Worm (Caenorhabditis elegans) whole organism, L1 larva: Measurements from ENCODE around the gene M02B1.4.

Experiments
- alr-1 ChIP-seq: fragments of 200-800 bp; sonication (Bioruptor generic); optimal IDR thresholded peaks from 2 replicates; lab custom pipeline; 2018; ENCODE audit warnings: borderline replicate concordance, mild to moderate bottlenecking, missing genetic modification characterization, missing compliant biosample characterization
- aly-2 ChIP-seq: fragments of 150-350 bp; optimal IDR thresholded peaks from 2 replicates; lab custom pipeline; 2014; ENCODE audit warnings: missing biosample characterization, missing genetic modification characterization
- blmp-1 ChIP-seq: fragments of 150-350 bp; optimal IDR thresholded peaks from 2 replicates; lab custom pipeline; 2014; ENCODE audit warnings: missing biosample characterization, missing genetic modification characterization
- ceh-8 ChIP-seq: fragments of 200-800 bp; sonication (Bioruptor generic); optimal IDR thresholded peaks from 2 replicates; lab custom pipeline; 2018; ENCODE audit warnings: mild to moderate bottlenecking, missing genetic modification characterization, moderate library complexity, missing compliant biosample characterization
- ceh-82 ChIP-seq, 3 experiments: fragments of 150-350 bp in 1 of 3; sonication (generic microtip) in 2 of 3; optimal IDR thresholded peaks; 2 replicates each; lab custom pipeline; 2014 to 2017; ENCODE audit warnings: missing biosample characterization in 3 of 3, missing genetic modification characterization in 3 of 3
- dpl-1 ChIP-seq, 3 experiments: fragments of 150-350 bp in 2 of 3; sonication (generic microtip) in 1 of 3; optimal IDR thresholded peaks; 2 replicates each; lab custom pipeline; 2014 to 2017; ENCODE audit warnings: missing biosample characterization in 3 of 3, missing genetic modification characterization in 3 of 3, missing genetic modification reagents in 3 of 3
- dsc-1 ChIP-seq: sonication (generic microtip); optimal IDR thresholded peaks from 2 replicates; lab custom pipeline; 2016; ENCODE audit warnings: mild to moderate bottlenecking, missing genetic modification characterization, missing compliant biosample characterization
- efl-1 ChIP-seq, 4 experiments: fragments of 150-350 bp; optimal IDR thresholded peaks in 3 of 4; peaks in 1 of 4; 1 replicate in 1 of 4; 2 replicates in 3 of 4; lab custom pipeline; 2014; ENCODE audit warnings: missing biosample characterization in 2 of 4, missing genetic modification characterization in 2 of 4, missing genetic modification reagents in 2 of 4
- efl-3 ChIP-seq: fragments of 200-800 bp; sonication (Bioruptor generic); optimal IDR thresholded peaks from 2 replicates; lab custom pipeline; 2018; ENCODE audit warnings: mild to moderate bottlenecking, missing genetic modification characterization, missing compliant biosample characterization
- elt-2 ChIP-seq: sonication (generic microtip); optimal IDR thresholded peaks from 2 replicates; lab custom pipeline; 2016; ENCODE audit warnings: missing genetic modification characterization, mild to moderate bottlenecking, inconsistent platforms, missing compliant biosample characterization, missing genetic modification reagents
- elt-3 ChIP-seq, 6 experiments: fragments of 150-350 bp in 1 of 6; sonication (generic microtip); optimal IDR thresholded peaks; 2 replicates each; lab custom pipeline; 2017 to 2018; ENCODE audit warnings: missing biosample characterization in 6 of 6, missing genetic modification characterization in 6 of 6, inconsistent platforms in 1 of 6
- fkh-10 ChIP-seq: sonication (generic microtip); optimal IDR thresholded peaks from 2 replicates; lab custom pipeline; 2017; ENCODE audit warnings: missing biosample characterization, missing genetic modification reagents, missing genetic modification characterization
- fos-1 ChIP-seq: fragments of 150-350 bp; optimal IDR thresholded peaks from 2 replicates; lab custom pipeline; 2014; ENCODE audit warnings: missing biosample characterization, missing genetic modification characterization
- hlh-17 ChIP-seq: fragments of 200-800 bp; sonication (Bioruptor generic); optimal IDR thresholded peaks from 2 replicates; lab custom pipeline; 2018; ENCODE audit warnings: missing genetic modification characterization, mild to moderate bottlenecking, missing compliant biosample characterization, moderate library complexity, borderline replicate concordance
- hpl-2 ChIP-seq: fragments of 150-350 bp; optimal IDR thresholded peaks from 2 replicates; lab custom pipeline; 2014; ENCODE audit warnings: missing biosample characterization, missing genetic modification reagents, missing genetic modification characterization
- irx-1 ChIP-seq: sonication (generic microtip); optimal IDR thresholded peaks from 2 replicates; lab custom pipeline; 2016; ENCODE audit warnings: missing genetic modification characterization, missing compliant biosample characterization
- jun-1 ChIP-seq: fragments of 150-350 bp; optimal IDR thresholded peaks from 2 replicates; lab custom pipeline; 2014; ENCODE audit warnings: missing biosample characterization, missing genetic modification reagents, missing genetic modification characterization
- lin-15B ChIP-seq: fragments of 150-350 bp; sonication (generic microtip); optimal IDR thresholded peaks from 3 replicates; lab custom pipeline; 2014; ENCODE audit warnings: missing biosample characterization, missing genetic modification characterization
- lin-35 ChIP-seq, 2 experiments: fragments of 150-350 bp; optimal IDR thresholded peaks; 2 replicates each; lab custom pipeline; 2014; ENCODE audit warnings: missing biosample characterization in 2 of 2, missing genetic modification characterization in 2 of 2, missing genetic modification reagents in 2 of 2
- lin-39 ChIP-seq: fragments of 150-350 bp; optimal IDR thresholded peaks from 2 replicates; lab custom pipeline; 2014; ENCODE audit warnings: missing biosample characterization, missing genetic modification reagents, missing genetic modification characterization
- mab-9 ChIP-seq: fragments of 200-800 bp; sonication (Bioruptor generic); IDR thresholded peaks from 2 replicates; pipeline ENCODE4 v1.3.6; 2022; ENCODE audit warnings: missing genetic modification reagents, missing genetic modification characterization, missing compliant biosample characterization
- nhr-11 ChIP-seq: fragments of 150-350 bp; optimal IDR thresholded peaks from 2 replicates; lab custom pipeline; 2014; ENCODE audit warnings: missing biosample characterization, missing genetic modification characterization
- nhr-20 ChIP-seq: sonication (generic microtip); optimal IDR thresholded peaks from 2 replicates; lab custom pipeline; 2016; ENCODE audit warnings: mild to moderate bottlenecking, missing genetic modification characterization, missing compliant biosample characterization
- nhr-47 ChIP-seq: sonication (generic microtip); optimal IDR thresholded peaks from 2 replicates; lab custom pipeline; 2016; ENCODE audit warnings: mild to moderate bottlenecking, missing genetic modification characterization, moderate library complexity, missing compliant biosample characterization
- nhr-77 ChIP-seq: fragments of 150-350 bp; optimal IDR thresholded peaks from 2 replicates; lab custom pipeline; 2014; ENCODE audit warnings: missing biosample characterization, missing genetic modification characterization
- nhr-85 ChIP-seq: sonication (generic microtip); peaks from one replicate; lab custom pipeline; 2016; ENCODE audit warnings: missing genetic modification characterization, inconsistent platforms, missing compliant biosample characterization
- pax-3 ChIP-seq: fragments of 200-800 bp; sonication (Bioruptor generic); optimal IDR thresholded peaks from 2 replicates; lab custom pipeline; 2018; ENCODE audit warnings: mild to moderate bottlenecking, missing genetic modification characterization, moderate library complexity, missing compliant biosample characterization
- skn-1 ChIP-seq: fragments of 150-350 bp; optimal IDR thresholded peaks from 2 replicates; lab custom pipeline; 2014; ENCODE audit warnings: missing biosample characterization, missing genetic modification characterization
- snu-23 ChIP-seq: sonication (generic microtip); optimal IDR thresholded peaks from 2 replicates; lab custom pipeline; 2016; ENCODE audit warnings: missing genetic modification characterization, missing compliant biosample characterization
- sup-37 ChIP-seq: fragments of 200-800 bp; sonication (Bioruptor generic); optimal IDR thresholded peaks from 2 replicates; lab custom pipeline; 2018; ENCODE audit warnings: mild to moderate bottlenecking, missing genetic modification characterization, missing compliant biosample characterization
- unc-130 ChIP-seq: fragments of 150-350 bp; optimal IDR thresholded peaks from 2 replicates; lab custom pipeline; 2017; ENCODE audit warnings: missing biosample characterization, missing genetic modification characterization, inconsistent platforms
- unc-30 ChIP-seq: sonication (generic microtip); optimal IDR thresholded peaks from 2 replicates; lab custom pipeline; 2017; ENCODE audit warnings: missing biosample characterization, missing genetic modification characterization
- unc-98 ChIP-seq: fragments of 200-800 bp; sonication (Bioruptor generic); IDR thresholded peaks from 2 replicates; pipeline ENCODE4 v1.3.6; 2022; ENCODE audit warnings: missing genetic modification characterization, missing compliant biosample characterization
- vab-15 ChIP-seq: sonication (generic microtip); optimal IDR thresholded peaks from 2 replicates; lab custom pipeline; 2017; ENCODE audit warnings: missing genotype, mild to moderate bottlenecking, missing genetic modification characterization, missing compliant biosample characterization
- zip-4 ChIP-seq: fragments of 200-800 bp; sonication (Bioruptor generic); optimal IDR thresholded peaks from 2 replicates; lab custom pipeline; 2018; ENCODE audit warnings: mild to moderate bottlenecking, missing genetic modification characterization, moderate library complexity, missing compliant biosample characterization

Gene M02B1.4

DNA sequence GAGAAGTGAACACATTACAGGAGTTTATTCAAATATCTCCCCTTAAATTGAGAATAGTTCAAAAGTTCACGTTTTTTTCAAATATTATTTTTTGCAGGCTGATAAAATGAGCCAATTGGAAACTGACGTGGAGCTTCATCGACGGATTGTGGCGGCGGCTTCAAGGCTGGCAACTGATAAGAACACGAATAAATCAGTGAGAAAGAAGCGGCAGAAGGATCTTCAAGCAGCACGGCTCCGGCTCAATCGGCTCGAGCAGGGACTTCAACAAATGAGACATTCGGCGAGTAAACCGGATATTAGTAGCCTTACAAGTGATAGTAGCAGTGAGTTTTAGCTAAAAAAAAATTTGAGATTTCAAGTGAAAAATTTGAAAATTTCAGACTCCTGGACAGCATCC lies at the start of gene M02B1.4:
Gene M02B1.4, minus strand, starts transcription at position 9 of the 400 bp plus-strand sequence.
- no peak for TF ChIP-seq sup-37
- no peak for TF ChIP-seq skn-1 (tag; lab: Kevin White, UChicago)
- no peak for TF ChIP-seq dsc-1
- TF ChIP-seq fkh-10 (GFP tag; lab: Kevin White, UChicago), result no peak
- TF ChIP-seq unc-98 (GFP tag; lab: Robert Waterston, UW), result no peak
- TF ChIP-seq blmp-1 (tag; lab: Kevin White, UChicago), result no peak
- no peak for TF ChIP-seq ceh-82 (tag; optimal IDR thresholded peaks at IDR 0.05; lab: Kevin White, UChicago)
- TF ChIP-seq hlh-17 (GFP tag; lab: Kevin White, UChicago), result no peak
- TF ChIP-seq unc-130 (tag; lab: Kevin White, UChicago), result no peak
- TF ChIP-seq lin-15B (tag; lab: Kevin White, UChicago), result no peak
- no peak for TF ChIP-seq nhr-77
- no peak for TF ChIP-seq vab-15 (tag; lab: Kevin White, UChicago)
- TF ChIP-seq ceh-8 (GFP tag; lab: Kevin White, UChicago), result no peak
- no peak for TF ChIP-seq hpl-2 (GFP tag; lab: Kevin White, UChicago)
- TF ChIP-seq alr-1, result no peak
- TF ChIP-seq efl-3, result no peak
- no peak for TF ChIP-seq nhr-11 (tag; lab: Kevin White, UChicago)
- no peak for TF ChIP-seq lin-35 (GFP tag; optimal IDR thresholded peaks at IDR 0.05; lab: Kevin White, UChicago)
- TF ChIP-seq pax-3 (tag; lab: Kevin White, UChicago), result no peak
- TF ChIP-seq, all 84 proteins: peak for 0

DNA sequence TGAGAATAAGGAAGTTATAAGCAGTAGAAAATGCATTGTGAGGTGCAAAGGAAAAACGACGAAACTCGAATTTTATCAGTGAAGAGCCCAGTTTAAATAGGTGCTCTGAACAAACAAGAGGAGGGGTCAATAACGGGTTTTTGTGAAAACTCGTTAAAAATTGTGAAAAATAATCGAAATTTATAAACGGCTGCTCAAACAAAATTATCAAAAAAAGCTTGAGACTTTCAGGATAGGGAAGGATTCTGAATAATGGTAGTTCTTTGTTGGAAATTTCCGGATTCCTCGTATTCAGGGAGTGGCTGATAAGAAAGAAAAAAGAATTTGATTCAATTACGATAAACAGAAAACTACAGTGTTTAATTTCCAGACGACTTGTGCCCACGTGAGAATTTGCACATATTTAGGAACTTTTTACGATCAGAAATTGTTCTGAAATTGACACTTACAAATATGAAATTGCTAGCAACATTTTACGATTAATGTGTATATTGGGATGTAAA lies 46.4 kb upstream of the M02B1.4 start, which contains the start of gene clec-187:
Gene clec-187, minus strand, starts transcription at position 51 of the 503 bp plus-strand sequence.
- no peak for TF ChIP-seq jun-1 (tag; lab: Kevin White, UChicago)
- TF ChIP-seq aly-2, result no peak
- no peak for TF ChIP-seq hpl-2 (GFP tag; lab: Kevin White, UChicago)
- peak; percentile 73 for TF ChIP-seq elt-2 (tag; lab: Kevin White, UChicago)
- no peak for TF ChIP-seq snu-23

DNA sequence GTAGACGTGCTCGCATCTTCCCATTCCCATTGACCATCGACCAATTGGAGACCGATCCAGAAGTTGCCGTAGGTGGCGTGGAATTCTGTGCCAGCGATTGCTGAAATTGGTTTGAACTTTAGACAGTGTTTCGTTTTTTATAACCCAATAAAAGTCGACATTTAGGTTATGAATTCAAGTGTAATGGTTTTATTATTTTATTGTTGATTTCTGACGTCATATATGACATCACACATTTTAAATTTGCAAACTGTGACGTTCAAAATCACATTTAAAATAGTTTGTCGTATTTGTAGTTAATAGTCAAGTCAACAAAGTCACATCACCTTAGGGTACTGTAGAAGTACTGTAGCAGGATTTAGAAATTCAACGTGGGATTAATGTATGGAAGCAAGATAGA lies 45.2 kb upstream of the M02B1.4 start:
- TF ChIP-seq efl-1 (optimal IDR thresholded peaks at IDR 0.05; lab: Kevin White, UChicago), result no peak
- TF ChIP-seq efl-1 (GFP tag; optimal IDR thresholded peaks at IDR 0.05 in 1 of 2; lab: Kevin White, UChicago), result no peak
- no peak for TF ChIP-seq ceh-8 (GFP tag; lab: Kevin White, UChicago)
- TF ChIP-seq nhr-47 (tag; lab: Kevin White, UChicago), result no peak
- no peak for TF ChIP-seq unc-30 (tag; lab: Kevin White, UChicago)
- no peak for TF ChIP-seq lin-39 (tag; lab: Kevin White, UChicago)

DNA sequence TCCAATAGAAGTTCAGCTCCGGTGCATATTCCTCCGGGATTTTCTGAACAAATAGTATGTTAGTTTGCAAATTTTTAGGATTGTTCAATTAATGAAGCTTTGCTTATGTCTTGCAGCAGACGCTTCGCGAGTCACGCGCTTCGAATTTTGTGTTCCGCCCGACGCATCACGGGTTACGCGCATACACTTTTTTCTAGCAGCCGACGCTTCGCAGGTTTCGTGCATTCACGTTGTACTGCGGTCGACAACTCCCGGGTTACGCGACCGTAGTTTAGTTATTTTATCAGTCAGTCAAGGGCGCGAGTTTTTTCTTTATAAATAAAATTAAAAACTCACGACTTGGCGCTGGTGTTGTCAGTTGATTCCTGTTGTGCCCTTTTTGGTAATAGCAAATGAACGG lies 44.7 kb upstream of the M02B1.4 start:
- TF ChIP-seq aly-2 (no peak), nhr-20 (tag; lab: Kevin White, UChicago) (no peak), zip-4 (no peak), nhr-85 (no peak), mab-9 (no peak), dsc-1 (no peak), pax-3 (tag; lab: Kevin White, UChicago) (no peak), elt-3 (tag; optimal IDR thresholded peaks at IDR 0.05; lab: Kevin White, UChicago) (no peak), dpl-1 (GFP tag; optimal IDR thresholded peaks at IDR 0.05; lab: Kevin White, UChicago) (no peak), hlh-17 (GFP tag; lab: Kevin White, UChicago) (no peak), irx-1 (tag; lab: Kevin White, UChicago) (no peak), fos-1 (no peak)
- TF ChIP-seq, all 84 proteins: peak for 0
